Fruit fly (Drosophila melanogaster) whole organism, prepupa: ENCODE data around the gene wkd.

Experiments used
- Blimp-1 ChIP-seq: fragments of 200-800 bp; sonication (Bioruptor generic); optimal IDR thresholded peaks from 3 replicates; lab custom pipeline; 2017; ENCODE audit warnings: missing biosample characterization, missing genetic modification characterization, mild to moderate bottlenecking, moderate library complexity, missing genetic modification reagents
- CG10669 ChIP-seq: fragments of 200-800 bp; sonication (Bioruptor generic); optimal IDR thresholded peaks from 3 replicates; lab custom pipeline; 2018; ENCODE audit warnings: missing biosample characterization, mild to moderate bottlenecking, missing genetic modification characterization, moderate library complexity
- CG11902 ChIP-seq: fragments of 200-800 bp; sonication (Bioruptor generic); optimal IDR thresholded peaks from 3 replicates; lab custom pipeline; 2016; ENCODE audit warnings: missing biosample characterization, missing genetic modification characterization
- CG15336 ChIP-seq: fragments of 200-800 bp; sonication (Bioruptor generic); IDR thresholded peaks from 2 replicates; pipeline ENCODE4 v1.3.6; 2022; ENCODE audit warnings: missing biosample characterization, missing genetic modification characterization
- CG1621 ChIP-seq: fragments of 200-800 bp; sonication (Bioruptor generic); optimal IDR thresholded peaks from 3 replicates; lab custom pipeline; 2018; ENCODE audit warnings: missing biosample characterization, mild to moderate bottlenecking, missing genetic modification characterization
- CG16779 ChIP-seq: fragments of 200-800 bp; sonication (Bioruptor generic); optimal IDR thresholded peaks from 3 replicates; lab custom pipeline; 2017; ENCODE audit warnings: missing biosample characterization, mild to moderate bottlenecking, missing genetic modification characterization
- CG3032 ChIP-seq: fragments of 200-800 bp; optimal IDR thresholded peaks from 2 replicates; lab custom pipeline; 2019; ENCODE audit warnings: missing biosample characterization, mild to moderate bottlenecking, missing genetic modification characterization, moderate library complexity
- CG34406 ChIP-seq: fragments of 200-800 bp; sonication (Bioruptor generic); optimal IDR thresholded peaks from 3 replicates; lab custom pipeline; 2016; ENCODE audit warnings: missing biosample characterization, missing genetic modification characterization
- CG3919 ChIP-seq: fragments of 200-800 bp; sonication (Bioruptor generic); optimal IDR thresholded peaks from 3 replicates; lab custom pipeline; 2016; ENCODE audit warnings: missing biosample characterization, missing genetic modification characterization
- CG4318 ChIP-seq: fragments of 200-800 bp; sonication (Bioruptor generic); optimal IDR thresholded peaks from 3 replicates; lab custom pipeline; 2017; ENCODE audit warnings: missing biosample characterization, mild to moderate bottlenecking, missing genetic modification characterization
- CG6163 ChIP-seq: fragments of 200-800 bp; sonication (Bioruptor generic); IDR thresholded peaks from 3 replicates; pipeline ENCODE4 v1.3.6; 2022; ENCODE audit warnings: missing biosample characterization, missing genetic modification characterization
- CG6276 ChIP-seq: fragments of 200-800 bp; sonication (Bioruptor generic); optimal IDR thresholded peaks from 2 replicates; lab custom pipeline; 2017; ENCODE audit warnings: missing biosample characterization, mild to moderate bottlenecking, missing genetic modification characterization
- CG6792 ChIP-seq: fragments of 200-800 bp; sonication (Bioruptor generic); optimal IDR thresholded peaks from 3 replicates; lab custom pipeline; 2016; ENCODE audit warnings: missing biosample characterization, missing genetic modification characterization
- CG6854 ChIP-seq: fragments of 200-800 bp; sonication (Bioruptor generic); optimal IDR thresholded peaks from 2 replicates; lab custom pipeline; 2017; ENCODE audit warnings: missing biosample characterization, mild to moderate bottlenecking, missing genetic modification characterization
- CG7368 ChIP-seq: fragments of 200-800 bp; sonication (Bioruptor generic); optimal IDR thresholded peaks from 3 replicates; lab custom pipeline; 2016; ENCODE audit warnings: missing biosample characterization, missing genetic modification characterization
- CG8119 ChIP-seq: fragments of 200-800 bp; sonication (Bioruptor generic); IDR thresholded peaks from 3 replicates; pipeline ENCODE4 v1.3.6; 2022; ENCODE audit warnings: missing biosample characterization, missing genetic modification characterization
- CG8319 ChIP-seq: fragments of 200-800 bp; sonication (Bioruptor generic); optimal IDR thresholded peaks from 3 replicates; lab custom pipeline; 2016; ENCODE audit warnings: missing biosample characterization, missing genetic modification characterization
- CG8632 ChIP-seq: fragments of 200-800 bp; sonication (Bioruptor generic); optimal IDR thresholded peaks from 3 replicates; lab custom pipeline; 2016; ENCODE audit warnings: missing biosample characterization, missing genetic modification characterization
- CG9139 ChIP-seq: fragments of 200-800 bp; sonication (Bioruptor generic); optimal IDR thresholded peaks from 3 replicates; lab custom pipeline; 2017; ENCODE audit warnings: missing biosample characterization, mild to moderate bottlenecking, missing genetic modification characterization
- Eip93F ChIP-seq: fragments of 200-800 bp; sonication (Bioruptor generic); optimal IDR thresholded peaks from 2 replicates; lab custom pipeline; 2016; ENCODE audit warnings: missing biosample characterization, mild to moderate bottlenecking, missing genetic modification characterization
- Ets21C ChIP-seq: fragments of 200-800 bp; sonication (Bioruptor generic); optimal IDR thresholded peaks from 3 replicates; lab custom pipeline; 2016; ENCODE audit warnings: missing biosample characterization, missing genetic modification characterization
- Gug ChIP-seq: fragments of 200-800 bp; sonication (Bioruptor generic); IDR thresholded peaks from 2 replicates; pipeline ENCODE4 v1.3.6; 2022; ENCODE audit warnings: missing biosample characterization, missing genetic modification characterization
- Hr4 ChIP-seq: fragments of 200-800 bp; sonication (Bioruptor generic); optimal IDR thresholded peaks from 3 replicates; lab custom pipeline; 2016; ENCODE audit warnings: missing biosample characterization, missing genetic modification characterization
- Met ChIP-seq: fragments of 200-800 bp; sonication (Bioruptor generic); optimal IDR thresholded peaks from 3 replicates; lab custom pipeline; 2016; ENCODE audit warnings: missing biosample characterization, missing genetic modification characterization
- OdsH ChIP-seq: fragments of 200-800 bp; sonication (Bioruptor generic); optimal IDR thresholded peaks from 3 replicates; lab custom pipeline; 2016; ENCODE audit warnings: missing biosample characterization, missing genetic modification characterization
- Smox ChIP-seq: fragments of 200-800 bp; sonication (Bioruptor generic); optimal IDR thresholded peaks from 3 replicates; lab custom pipeline; 2016; ENCODE audit warnings: missing biosample characterization, missing genetic modification characterization
- Sox102F ChIP-seq: fragments of 200-800 bp; sonication (Bioruptor generic); optimal IDR thresholded peaks from 2 replicates; lab custom pipeline; 2016; ENCODE audit warnings: missing biosample characterization, mild to moderate bottlenecking, missing genetic modification characterization
- Sox14 ChIP-seq: fragments of 200-800 bp; sonication (Bioruptor generic); optimal IDR thresholded peaks from 3 replicates; lab custom pipeline; 2016; ENCODE audit warnings: missing biosample characterization, missing genetic modification characterization
- Sox15 ChIP-seq: fragments of 200-800 bp; sonication (Bioruptor generic); optimal IDR thresholded peaks from 3 replicates; lab custom pipeline; 2016; ENCODE audit warnings: missing biosample characterization, missing genetic modification characterization
- cyc ChIP-seq: fragments of 200-800 bp; sonication (Bioruptor generic); optimal IDR thresholded peaks from 3 replicates; lab custom pipeline; 2016; ENCODE audit warnings: missing biosample characterization, missing genetic modification characterization
- dac ChIP-seq: fragments of 200-800 bp; sonication (Bioruptor generic); optimal IDR thresholded peaks from 2 replicates; lab custom pipeline; 2017; ENCODE audit warnings: missing biosample characterization, mild to moderate bottlenecking, missing genetic modification characterization
- dsx ChIP-seq: fragments of 200-800 bp; optimal IDR thresholded peaks from 3 replicates; lab custom pipeline; 2019; ENCODE audit warnings: missing biosample characterization, mild to moderate bottlenecking, missing genetic modification characterization, moderate library complexity; ENCODE audit not compliant: poor library complexity, severe bottlenecking
- eg ChIP-seq: fragments of 200-800 bp; sonication (Bioruptor generic); IDR thresholded peaks from 3 replicates; pipeline ENCODE4 v1.3.6; 2022; ENCODE audit warnings: missing biosample characterization, missing genetic modification characterization
- fd59A ChIP-seq: fragments of 200-800 bp; sonication (Bioruptor generic); optimal IDR thresholded peaks from 2 replicates; lab custom pipeline; 2017; ENCODE audit warnings: missing biosample characterization, mild to moderate bottlenecking, missing genetic modification characterization, missing genetic modification reagents
- fd85E ChIP-seq: fragments of 200-800 bp; sonication (Bioruptor generic); optimal IDR thresholded peaks from 3 replicates; lab custom pipeline; 2016; ENCODE audit warnings: missing biosample characterization, missing genetic modification characterization
- fkh ChIP-seq: fragments of 200-800 bp; sonication (Bioruptor generic); optimal IDR thresholded peaks from 3 replicates; lab custom pipeline; 2017; ENCODE audit warnings: missing biosample characterization, mild to moderate bottlenecking, missing genetic modification characterization, moderate library complexity
- lz ChIP-seq: fragments of 200-800 bp; sonication (Bioruptor generic); optimal IDR thresholded peaks from 3 replicates; lab custom pipeline; 2016; ENCODE audit warnings: missing biosample characterization, missing genetic modification characterization
- net ChIP-seq: fragments of 200-800 bp; sonication (Bioruptor generic); optimal IDR thresholded peaks from 3 replicates; lab custom pipeline; 2016; ENCODE audit warnings: missing biosample characterization, missing genetic modification characterization
- salr ChIP-seq, 2 experiments: fragments of 200-800 bp; sonication (Bioruptor generic); optimal IDR thresholded peaks; 3 replicates each; lab custom pipeline; 2016 to 2018; ENCODE audit warnings: missing biosample characterization in 2 of 2, missing genetic modification characterization in 2 of 2, mild to moderate bottlenecking in 1 of 2
- spab ChIP-seq: fragments of 200-800 bp; sonication (Bioruptor generic); optimal IDR thresholded peaks from 2 replicates; lab custom pipeline; 2017; ENCODE audit warnings: missing biosample characterization, mild to moderate bottlenecking, missing genetic modification characterization, missing genetic modification reagents
- ss ChIP-seq, 2 experiments: fragments of 200-800 bp; sonication (Bioruptor generic); optimal IDR thresholded peaks; 2 replicates in 1 of 2; 3 replicates in 1 of 2; lab custom pipeline; 2017 to 2018; ENCODE audit warnings: mild to moderate bottlenecking in 2 of 2, missing biosample characterization in 2 of 2, missing genetic modification characterization in 2 of 2, moderate library complexity in 1 of 2
- svp ChIP-seq: fragments of 200-800 bp; sonication (Bioruptor generic); peaks from one replicate; lab custom pipeline; 2016; ENCODE audit warnings: missing biosample characterization, missing genetic modification characterization
- topi ChIP-seq: fragments of 200-800 bp; sonication (Bioruptor generic); optimal IDR thresholded peaks from 3 replicates; lab custom pipeline; 2016; ENCODE audit warnings: missing biosample characterization, missing genetic modification characterization
- vri ChIP-seq: fragments of 200-800 bp; sonication (Bioruptor generic); optimal IDR thresholded peaks from 3 replicates; lab custom pipeline; 2016; ENCODE audit warnings: missing biosample characterization, mild to moderate bottlenecking, missing genetic modification characterization

The wkd gene

DNA sequence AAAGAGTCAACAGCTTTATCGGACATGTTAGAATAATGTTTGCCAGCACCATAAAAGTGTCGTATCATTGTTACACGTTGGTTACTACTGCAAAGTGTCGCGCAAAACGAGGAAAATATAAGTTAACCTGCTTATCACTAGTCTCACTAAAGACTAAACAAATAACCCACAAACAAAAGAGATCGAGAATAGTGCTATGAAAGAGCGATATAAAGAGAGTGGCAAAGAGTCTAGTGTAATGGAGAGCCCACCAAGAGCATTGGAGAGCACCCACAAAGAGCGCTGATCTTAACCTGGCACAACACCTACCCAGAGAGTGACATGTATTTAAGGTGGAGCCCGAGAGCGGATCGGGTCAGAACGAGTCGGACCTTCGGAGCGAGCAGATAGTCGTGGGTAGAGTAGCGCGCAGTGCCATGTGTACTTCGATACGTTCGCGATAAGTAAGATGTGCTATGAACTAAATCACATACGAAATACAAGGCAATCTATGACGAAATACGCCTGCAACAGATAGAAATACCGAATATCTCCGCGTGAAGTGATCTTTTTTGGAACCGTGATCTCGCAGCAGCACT lies 12.4 kb upstream of the wkd start, which contains the start of gene Mrp4 (continued):
- TF ChIP-seq Sox102F (GFP tag; lab: Kevin White, UChicago) (no peak), vri (GFP tag; lab: Kevin White, UChicago) (peak; percentile 78), CG8632 (peak; percentile 6), CG9139 (GFP tag; lab: Kevin White, UChicago) (peak; percentile 74), fd59A (GFP tag; lab: Kevin White, UChicago) (no peak), CG6854 (GFP tag; lab: Kevin White, UChicago) (peak; percentile 83), fkh (GFP tag; lab: Kevin White, UChicago) (peak; percentile 82), OdsH (GFP tag; lab: Kevin White, UChicago) (no peak), Gug (GFP tag; lab: Robert Waterston, UW) (no peak), Eip93F (GFP tag; lab: Kevin White, UChicago) (no peak), CG6276 (GFP tag; lab: Kevin White, UChicago) (peak; percentile 31), dac (GFP tag; lab: Kevin White, UChicago) (no peak), net (GFP tag; lab: Kevin White, UChicago) (peak; percentile 45), salr (GFP tag; optimal IDR thresholded peaks at IDR 0.05; lab: Kevin White, UChicago) (no peak), cyc (GFP tag; lab: Kevin White, UChicago) (no peak), CG1621 (tag; lab: Kevin White, UChicago) (no peak), CG3032 (tag; lab: Kevin White, UChicago) (no peak), dsx (GFP tag; lab: Kevin White, UChicago) (no peak)

DNA sequence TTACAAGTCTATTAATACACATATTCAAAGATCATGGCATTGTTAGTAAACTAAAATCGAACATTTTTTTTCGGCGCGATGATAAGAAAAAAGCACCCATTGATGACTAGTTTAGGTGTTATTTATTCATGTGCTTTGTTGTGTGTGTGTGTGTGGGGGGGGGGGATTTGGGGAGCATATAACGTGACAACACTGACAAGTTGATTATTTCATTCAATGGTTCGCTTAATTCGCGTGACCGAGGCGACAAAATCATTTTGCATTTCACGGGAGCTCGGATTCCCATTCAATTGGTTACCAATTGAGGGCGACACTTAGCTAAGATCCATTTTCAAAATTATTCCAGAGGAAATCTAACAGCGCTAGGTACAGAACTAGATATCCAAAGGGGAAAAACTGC lies 11.4 kb upstream of the wkd start:
- TF ChIP-seq spab (GFP tag; lab: Kevin White, UChicago) (no peak), fkh (GFP tag; lab: Kevin White, UChicago) (no peak), ss (GFP tag; optimal IDR thresholded peaks at IDR 0.05; lab: Kevin White, UChicago) (no peak), Met (no peak), Sox15 (GFP tag; lab: Kevin White, UChicago) (no peak), dac (GFP tag; lab: Kevin White, UChicago) (no peak), CG15336 (GFP tag; lab: Robert Waterston, UW) (no peak), CG8319 (GFP tag; lab: Kevin White, UChicago) (no peak), eg (no peak), CG11902 (GFP tag; lab: Kevin White, UChicago) (no peak), CG6854 (GFP tag; lab: Kevin White, UChicago) (no peak), salr (GFP tag; optimal IDR thresholded peaks at IDR 0.05; lab: Kevin White, UChicago) (no peak), CG4318 (GFP tag; lab: Kevin White, UChicago) (no peak)

dm6 chr3R:11571408-11571807 lies 10.0 kb upstream of the wkd start:
- TF ChIP-seq Sox14 (no peak), CG8119 (GFP tag; lab: Robert Waterston, UW) (no peak), fkh (GFP tag; lab: Kevin White, UChicago) (no peak), CG10669 (GFP tag; lab: Kevin White, UChicago) (no peak), CG4318 (GFP tag; lab: Kevin White, UChicago) (no peak), CG6792 (GFP tag; lab: Kevin White, UChicago) (no peak)

DNA sequence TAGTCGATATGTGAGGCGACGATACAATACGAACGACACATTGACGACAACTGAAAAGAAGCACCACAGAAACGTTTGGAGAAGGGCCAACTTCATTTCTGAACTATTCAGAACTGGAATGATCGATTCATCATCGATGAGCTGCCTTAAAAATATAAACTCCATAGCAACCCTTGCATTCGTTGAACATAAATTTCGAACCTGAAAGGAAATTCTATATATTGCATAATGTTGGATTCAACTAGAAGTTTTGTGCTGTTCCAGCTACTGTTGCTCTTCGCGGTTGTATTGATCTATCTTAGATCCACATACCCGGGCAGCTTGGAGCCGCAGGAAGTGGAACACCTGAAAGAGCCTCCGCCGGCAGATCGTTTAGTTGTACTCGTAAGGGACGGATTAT lies 2.7 kb upstream of the wkd start, which contains the start of the genes CG6790 and CG5342:
TSS of gene CG6790 (minus strand) at position 101 of the 400 bp plus-strand sequence.
TSS of gene CG5342 (plus strand) at position 182 of the 400 bp plus-strand sequence.
- TF ChIP-seq svp (GFP tag; lab: Kevin White, UChicago) (no peak), Hr4 (GFP tag; lab: Kevin White, UChicago) (no peak), Sox15 (GFP tag; lab: Kevin White, UChicago) (no peak), CG6854 (GFP tag; lab: Kevin White, UChicago) (no peak), CG6163 (GFP tag; lab: Robert Waterston, UW) (no peak), CG6276 (GFP tag; lab: Kevin White, UChicago) (no peak), Blimp-1 (GFP tag; lab: Kevin White, UChicago) (no peak), cyc (GFP tag; lab: Kevin White, UChicago) (no peak), CG3919 (GFP tag; lab: Kevin White, UChicago) (no peak), CG16779 (tag; lab: Kevin White, UChicago) (no peak), CG34406 (GFP tag; lab: Kevin White, UChicago) (no peak), lz (no peak), topi (GFP tag; lab: Kevin White, UChicago) (no peak), Smox (GFP tag; lab: Kevin White, UChicago) (no peak), CG1621 (tag; lab: Kevin White, UChicago) (no peak), CG7368 (GFP tag; lab: Kevin White, UChicago) (no peak), dac (GFP tag; lab: Kevin White, UChicago) (no peak), fd85E (GFP tag; lab: Kevin White, UChicago) (no peak), Ets21C (GFP tag; lab: Kevin White, UChicago) (no peak), fd59A (GFP tag; lab: Kevin White, UChicago) (no peak)
